Worm (Caenorhabditis elegans) whole organism, L1 larva: ENCODE measurements around the gene ints-9.
A peak's percentile ranks its signal among the peaks of the same experiment; 100 is the strongest.

Experiments used
- C16A3.4 ChIP-seq: fragments of 150-350 bp; optimal IDR thresholded peaks from 2 replicates; lab custom pipeline; 2014; ENCODE audit warnings: missing biosample characterization, missing genetic modification characterization
- F16B12.6 ChIP-seq: fragments of 150-350 bp; optimal IDR thresholded peaks from 2 replicates; lab custom pipeline; 2014; ENCODE audit warnings: missing biosample characterization, missing genetic modification characterization
- Y116A8C.19 ChIP-seq: sonication (generic microtip); optimal IDR thresholded peaks from 2 replicates; lab custom pipeline; 2016; ENCODE audit warnings: missing compliant biosample characterization, missing genetic modification characterization, borderline replicate concordance
- alr-1 ChIP-seq: fragments of 200-800 bp; sonication (Bioruptor generic); optimal IDR thresholded peaks from 2 replicates; lab custom pipeline; 2018; ENCODE audit warnings: borderline replicate concordance, mild to moderate bottlenecking, missing genetic modification characterization, missing compliant biosample characterization
- aly-2 ChIP-seq: fragments of 150-350 bp; optimal IDR thresholded peaks from 2 replicates; lab custom pipeline; 2014; ENCODE audit warnings: missing biosample characterization, missing genetic modification characterization
- blmp-1 ChIP-seq: fragments of 150-350 bp; optimal IDR thresholded peaks from 2 replicates; lab custom pipeline; 2014; ENCODE audit warnings: missing biosample characterization, missing genetic modification characterization
- ceh-63 ChIP-seq: fragments of 200-800 bp; sonication (Bioruptor generic); optimal IDR thresholded peaks from 2 replicates; lab custom pipeline; 2018; ENCODE audit warnings: mild to moderate bottlenecking, missing genetic modification characterization, missing compliant biosample characterization
- ceh-88 ChIP-seq: fragments of 200-800 bp; sonication (Bioruptor generic); IDR thresholded peaks from 2 replicates; pipeline ENCODE4 v1.3.6; 2022; ENCODE audit warnings: missing genetic modification characterization, missing compliant biosample characterization
- ces-1 ChIP-seq: fragments of 150-350 bp; optimal IDR thresholded peaks from 2 replicates; lab custom pipeline; 2014; ENCODE audit warnings: missing biosample characterization, missing genetic modification reagents, missing genetic modification characterization
- dpl-1 ChIP-seq, 3 experiments: fragments of 150-350 bp in 2 of 3; sonication (generic microtip) in 1 of 3; optimal IDR thresholded peaks; 2 replicates each; lab custom pipeline; 2014 to 2017; ENCODE audit warnings: missing biosample characterization in 3 of 3, missing genetic modification characterization in 3 of 3, missing genetic modification reagents in 3 of 3
- efl-3 ChIP-seq: fragments of 200-800 bp; sonication (Bioruptor generic); optimal IDR thresholded peaks from 2 replicates; lab custom pipeline; 2018; ENCODE audit warnings: mild to moderate bottlenecking, missing genetic modification characterization, missing compliant biosample characterization
- fkh-4 ChIP-seq: sonication (generic microtip); optimal IDR thresholded peaks from 2 replicates; lab custom pipeline; 2016; ENCODE audit warnings: missing compliant biosample characterization, missing genetic modification characterization, borderline replicate concordance
- hpl-2 ChIP-seq: fragments of 150-350 bp; optimal IDR thresholded peaks from 2 replicates; lab custom pipeline; 2014; ENCODE audit warnings: missing biosample characterization, missing genetic modification reagents, missing genetic modification characterization
- isw-1 ChIP-seq: fragments of 200-800 bp; sonication (Bioruptor generic); IDR thresholded peaks from 2 replicates; pipeline ENCODE4 v1.3.6; 2022; ENCODE audit warnings: missing genetic modification characterization, missing compliant biosample characterization
- jun-1 ChIP-seq: fragments of 150-350 bp; optimal IDR thresholded peaks from 2 replicates; lab custom pipeline; 2014; ENCODE audit warnings: missing biosample characterization, missing genetic modification reagents, missing genetic modification characterization
- lin-13 ChIP-seq: fragments of 150-350 bp; optimal IDR thresholded peaks from 2 replicates; lab custom pipeline; 2014; ENCODE audit warnings: missing biosample characterization, missing genetic modification reagents, missing genetic modification characterization
- lin-15B ChIP-seq: fragments of 150-350 bp; sonication (generic microtip); optimal IDR thresholded peaks from 3 replicates; lab custom pipeline; 2014; ENCODE audit warnings: missing biosample characterization, missing genetic modification characterization
- lin-35 ChIP-seq, 2 experiments: fragments of 150-350 bp; optimal IDR thresholded peaks; 2 replicates each; lab custom pipeline; 2014; ENCODE audit warnings: missing biosample characterization in 2 of 2, missing genetic modification characterization in 2 of 2, missing genetic modification reagents in 2 of 2
- lir-3 ChIP-seq: sonication (generic microtip); optimal IDR thresholded peaks from 2 replicates; lab custom pipeline; 2016; ENCODE audit warnings: mild to moderate bottlenecking, missing genetic modification characterization, moderate library complexity, missing compliant biosample characterization; ENCODE audit not compliant: poor library complexity
- lsy-2 ChIP-seq, 2 experiments: fragments of 150-350 bp; optimal IDR thresholded peaks; 2 replicates each; lab custom pipeline; 2014; ENCODE audit warnings: missing biosample characterization in 2 of 2, missing genetic modification characterization in 2 of 2
- mep-1 ChIP-seq: fragments of 150-350 bp; optimal IDR thresholded peaks from 2 replicates; lab custom pipeline; 2014; ENCODE audit warnings: missing biosample characterization, missing genetic modification characterization
- nhr-12 ChIP-seq: sonication (generic microtip); optimal IDR thresholded peaks from 2 replicates; lab custom pipeline; 2017; ENCODE audit warnings: missing biosample characterization, missing genetic modification characterization
- nhr-20 ChIP-seq: sonication (generic microtip); optimal IDR thresholded peaks from 2 replicates; lab custom pipeline; 2016; ENCODE audit warnings: mild to moderate bottlenecking, missing genetic modification characterization, missing compliant biosample characterization
- nhr-237 ChIP-seq: fragments of 150-350 bp; optimal IDR thresholded peaks from 2 replicates; lab custom pipeline; 2014; ENCODE audit warnings: missing biosample characterization, missing genetic modification characterization
- nhr-28 ChIP-seq: fragments of 150-350 bp; optimal IDR thresholded peaks from 2 replicates; lab custom pipeline; 2014; ENCODE audit warnings: missing biosample characterization, missing genetic modification characterization
- nhr-71 ChIP-seq: sonication (generic microtip); optimal IDR thresholded peaks from 2 replicates; lab custom pipeline; 2016; ENCODE audit warnings: mild to moderate bottlenecking, missing genetic modification characterization, moderate library complexity, missing compliant biosample characterization
- nhr-76 ChIP-seq: sonication (generic microtip); optimal IDR thresholded peaks from 2 replicates; lab custom pipeline; 2017; ENCODE audit warnings: missing biosample characterization, missing genetic modification characterization
- nhr-77 ChIP-seq: fragments of 150-350 bp; optimal IDR thresholded peaks from 2 replicates; lab custom pipeline; 2014; ENCODE audit warnings: missing biosample characterization, missing genetic modification characterization
- nhr-84 ChIP-seq: sonication (generic microtip); optimal IDR thresholded peaks from 2 replicates; lab custom pipeline; 2017; ENCODE audit warnings: missing biosample characterization, missing genetic modification characterization
- nhr-90 ChIP-seq: sonication (generic microtip); optimal IDR thresholded peaks from 2 replicates; lab custom pipeline; 2016; ENCODE audit warnings: mild to moderate bottlenecking, missing genetic modification characterization, missing compliant biosample characterization; ENCODE audit not compliant: poor library complexity
- pax-3 ChIP-seq: fragments of 200-800 bp; sonication (Bioruptor generic); optimal IDR thresholded peaks from 2 replicates; lab custom pipeline; 2018; ENCODE audit warnings: mild to moderate bottlenecking, missing genetic modification characterization, moderate library complexity, missing compliant biosample characterization
- rnt-1 ChIP-seq: sonication (generic microtip); optimal IDR thresholded peaks from 2 replicates; lab custom pipeline; 2016; ENCODE audit warnings: mild to moderate bottlenecking, missing genetic modification characterization, moderate library complexity, missing compliant biosample characterization
- skn-1 ChIP-seq: fragments of 150-350 bp; optimal IDR thresholded peaks from 2 replicates; lab custom pipeline; 2014; ENCODE audit warnings: missing biosample characterization, missing genetic modification characterization
- snpc-4 ChIP-seq: fragments of 150-350 bp; optimal IDR thresholded peaks from 2 replicates; lab custom pipeline; 2014; ENCODE audit warnings: missing biosample characterization, missing genetic modification characterization
- snu-23 ChIP-seq: sonication (generic microtip); optimal IDR thresholded peaks from 2 replicates; lab custom pipeline; 2016; ENCODE audit warnings: missing genetic modification characterization, missing compliant biosample characterization
- tbx-2 ChIP-seq: sonication (generic microtip); optimal IDR thresholded peaks from 2 replicates; lab custom pipeline; 2016; ENCODE audit warnings: missing genetic modification characterization, missing compliant biosample characterization
- unc-30 ChIP-seq: sonication (generic microtip); optimal IDR thresholded peaks from 2 replicates; lab custom pipeline; 2017; ENCODE audit warnings: missing biosample characterization, missing genetic modification characterization
- unc-62 ChIP-seq: fragments of 150-350 bp; optimal IDR thresholded peaks from 2 replicates; lab custom pipeline; 2014; ENCODE audit warnings: missing biosample characterization, missing genetic modification reagents, missing genetic modification characterization
- unc-86 ChIP-seq: sonication (generic microtip); optimal IDR thresholded peaks from 2 replicates; lab custom pipeline; 2016; ENCODE audit warnings: missing genetic modification characterization, missing compliant biosample characterization
- unc-98 ChIP-seq: fragments of 200-800 bp; sonication (Bioruptor generic); IDR thresholded peaks from 2 replicates; pipeline ENCODE4 v1.3.6; 2022; ENCODE audit warnings: missing genetic modification characterization, missing compliant biosample characterization
- xbp-1 ChIP-seq: sonication (generic microtip); optimal IDR thresholded peaks from 2 replicates; lab custom pipeline; 2016; ENCODE audit warnings: missing genetic modification characterization, missing compliant biosample characterization
- zip-4 ChIP-seq: fragments of 200-800 bp; sonication (Bioruptor generic); optimal IDR thresholded peaks from 2 replicates; lab custom pipeline; 2018; ENCODE audit warnings: mild to moderate bottlenecking, missing genetic modification characterization, moderate library complexity, missing compliant biosample characterization
- ztf-4 ChIP-seq: fragments of 150-350 bp; optimal IDR thresholded peaks from 2 replicates; lab custom pipeline; 2014; ENCODE audit warnings: missing biosample characterization, missing genetic modification characterization

Gene ints-9

DNA sequence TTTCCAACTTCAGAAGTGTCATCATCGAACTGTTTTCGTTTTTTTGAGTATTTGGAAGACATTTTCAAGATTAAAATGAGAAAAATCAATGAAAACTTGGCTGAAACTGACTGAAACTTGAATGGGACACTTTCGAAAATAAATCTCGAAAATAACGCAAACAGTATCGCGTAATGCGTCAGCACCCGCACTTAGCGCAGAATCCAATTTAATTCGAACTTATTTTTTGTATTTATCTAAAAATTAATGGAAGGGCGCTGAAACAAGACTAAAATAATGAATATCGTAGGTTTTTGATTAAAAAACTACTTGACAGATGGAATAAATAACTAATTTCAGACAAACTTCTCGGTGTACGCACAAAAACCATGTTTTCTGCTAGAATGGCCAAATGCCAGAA is at the start of gene ints-9, which contains the start of gene snu-66 (continued):
- peak; percentile 57 for TF ChIP-seq lin-13
- TF ChIP-seq isw-1 (GFP tag; lab: Robert Waterston, UW), result peak; percentile 53
- TF ChIP-seq skn-1, result peak; percentile 54
- TF ChIP-seq dpl-1 (GFP tag; optimal IDR thresholded peaks at IDR 0.05; lab: Kevin White, UChicago), result peak; percentile 68 to 79 (median 79)
- TF ChIP-seq aly-2, result no peak
- TF ChIP-seq blmp-1, result peak; percentile 66
- peak; percentile 72 for TF ChIP-seq xbp-1 (tag; lab: Kevin White, UChicago)
- TF ChIP-seq nhr-20 (tag; lab: Kevin White, UChicago), result peak; percentile 77
- TF ChIP-seq nhr-12 (tag; lab: Kevin White, UChicago), result no peak
- no peak for TF ChIP-seq zip-4 (GFP tag; lab: Kevin White, UChicago)
- TF ChIP-seq nhr-77 (tag; lab: Kevin White, UChicago), result peak; percentile 10
- TF ChIP-seq, all 84 proteins: peak for 42

ce11 chrV:7527153-7527552 is 48.4 kb upstream of the ints-9 start, which contains the start of gene C54F6.17:
TSS of gene C54F6.17 (plus strand) at chrV:7527453.
- TF ChIP-seq rnt-1 (tag; lab: Kevin White, UChicago) (no peak), ces-1 (GFP tag; lab: Kevin White, UChicago) (no peak), lsy-2 (tag; optimal IDR thresholded peaks at IDR 0.05; lab: Kevin White, UChicago) (no peak), nhr-76 (tag; lab: Kevin White, UChicago) (no peak), lir-3 (tag; lab: Kevin White, UChicago) (no peak), nhr-71 (no peak), nhr-90 (no peak), ceh-63 (GFP tag; lab: Kevin White, UChicago) (no peak), snu-23 (GFP tag; lab: Kevin White, UChicago) (no peak), ceh-88 (GFP tag; lab: Robert Waterston, UW) (no peak), mep-1 (tag; lab: Kevin White, UChicago) (no peak), blmp-1 (no peak), unc-86 (tag; lab: Kevin White, UChicago) (no peak)
- TF ChIP-seq, all 84 proteins: peak for 0

DNA sequence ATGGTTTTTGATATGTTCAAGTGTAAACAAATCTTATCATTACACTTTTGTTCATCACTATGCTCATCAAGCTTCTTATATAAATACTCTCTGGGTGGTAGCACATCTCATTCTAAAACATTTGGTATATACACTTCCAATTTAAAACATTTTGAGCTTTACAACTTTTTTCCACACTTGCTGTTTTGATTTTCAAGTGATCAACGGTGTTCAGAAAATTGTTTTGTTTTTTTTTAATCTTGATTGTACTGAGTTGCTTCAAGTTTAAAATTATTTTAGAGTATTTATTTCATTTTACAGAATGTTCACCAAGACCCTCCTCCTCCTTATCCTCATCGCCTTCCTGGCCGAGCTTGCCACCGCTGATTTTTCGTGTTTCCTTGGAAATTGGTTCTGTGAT is 46.8 kb upstream of the ints-9 start, which contains the start of gene C54F6.5:
Gene C54F6.5 (plus strand): TSS at position 301 of the 400 bp plus-strand sequence.
- TF ChIP-seq unc-30 (tag; lab: Kevin White, UChicago) (no peak), ztf-4 (no peak), F16B12.6 (no peak), lsy-2 (tag; optimal IDR thresholded peaks at IDR 0.05; lab: Kevin White, UChicago) (no peak), jun-1 (tag; lab: Kevin White, UChicago) (no peak), nhr-237 (tag; lab: Kevin White, UChicago) (no peak), hpl-2 (GFP tag; lab: Kevin White, UChicago) (no peak), unc-62 (GFP tag; lab: Kevin White, UChicago) (no peak), tbx-2 (tag; lab: Kevin White, UChicago) (no peak), fkh-4 (tag; lab: Kevin White, UChicago) (no peak), snpc-4 (tag; lab: Kevin White, UChicago) (no peak), pax-3 (no peak), nhr-84 (tag; lab: Kevin White, UChicago) (no peak), nhr-20 (tag; lab: Kevin White, UChicago) (no peak)

DNA sequence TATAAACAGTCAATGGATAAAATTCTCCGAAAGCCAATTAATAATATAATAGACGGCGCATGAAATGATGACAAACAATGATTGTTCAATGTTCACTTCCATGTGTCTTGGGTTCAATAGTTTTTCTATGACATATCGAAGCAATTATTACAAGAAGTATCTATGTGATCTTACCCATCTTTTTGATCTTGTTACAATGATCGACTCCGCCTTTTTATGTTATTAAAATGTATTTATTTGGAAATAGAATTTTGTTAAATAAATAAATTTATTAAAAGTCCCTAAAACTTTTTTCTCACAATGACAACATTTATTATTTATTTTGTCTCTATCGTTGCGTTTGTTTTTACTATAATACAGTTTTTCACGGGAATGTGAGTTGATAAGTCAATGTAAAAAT is 45.8 kb upstream of the ints-9 start, which contains the start of gene swt-2:
Gene swt-2 (plus strand): TSS at position 301 of the 400 bp plus-strand sequence.
- TF ChIP-seq efl-3 (no peak), unc-98 (GFP tag; lab: Robert Waterston, UW) (no peak), C16A3.4 (no peak), snu-23 (GFP tag; lab: Kevin White, UChicago) (no peak), lin-15B (tag; lab: Kevin White, UChicago) (no peak), zip-4 (GFP tag; lab: Kevin White, UChicago) (no peak), unc-86 (tag; lab: Kevin White, UChicago) (no peak), ces-1 (GFP tag; lab: Kevin White, UChicago) (no peak), isw-1 (GFP tag; lab: Robert Waterston, UW) (no peak), nhr-28 (tag; lab: Kevin White, UChicago) (no peak), lin-35 (GFP tag; optimal IDR thresholded peaks at IDR 0.05; lab: Kevin White, UChicago) (no peak), Y116A8C.19 (tag; lab: Kevin White, UChicago) (no peak), alr-1 (tag; lab: Kevin White, UChicago) (no peak)
- TF ChIP-seq, all 84 proteins: peak for 0
